Worm (Caenorhabditis elegans) whole organism, L3 larva: ENCODE measurements around the gene F59B10.6.

Experiments
- ZK546.5 ChIP-seq: sonication (generic microtip); optimal IDR thresholded peaks from 2 replicates; lab custom pipeline; 2017; ENCODE audit warnings: missing biosample characterization, missing genetic modification characterization
- aly-2 ChIP-seq: fragments of 150-350 bp; optimal IDR thresholded peaks from 2 replicates; lab custom pipeline; 2014; ENCODE audit warnings: missing biosample characterization, missing genetic modification characterization
- ama-1 ChIP-seq: fragments of 150-350 bp; optimal IDR thresholded peaks from 2 replicates; lab custom pipeline; 2018
- ceh-16 ChIP-seq: sonication (generic microtip); optimal IDR thresholded peaks from 2 replicates; lab custom pipeline; 2017; ENCODE audit warnings: missing biosample characterization, missing genetic modification characterization
- ceh-28 ChIP-seq: fragments of 150-350 bp; optimal IDR thresholded peaks from 2 replicates; lab custom pipeline; 2014; ENCODE audit warnings: missing biosample characterization, missing genetic modification reagents, missing genetic modification characterization
- ceh-82 ChIP-seq: fragments of 150-350 bp; optimal IDR thresholded peaks from 2 replicates; lab custom pipeline; 2014; ENCODE audit warnings: missing biosample characterization, missing genetic modification characterization
- ceh-9 ChIP-seq: sonication (generic microtip); optimal IDR thresholded peaks from 2 replicates; lab custom pipeline; 2018; ENCODE audit warnings: missing biosample characterization, missing genetic modification characterization
- daf-12 ChIP-seq: fragments of 150-350 bp; optimal IDR thresholded peaks from 2 replicates; lab custom pipeline; 2014; ENCODE audit warnings: missing biosample characterization, missing genetic modification reagents, missing genetic modification characterization
- egl-27 ChIP-seq: sonication (generic microtip); optimal IDR thresholded peaks from 4 replicates; lab custom pipeline; 2017; ENCODE audit warnings: missing biosample characterization, missing genetic modification reagents, missing genetic modification characterization
- egl-5 ChIP-seq: fragments of 150-350 bp; optimal IDR thresholded peaks from 2 replicates; lab custom pipeline; 2017; ENCODE audit warnings: missing biosample characterization, missing genetic modification reagents, missing genetic modification characterization, inconsistent platforms
- elt-1 ChIP-seq: fragments of 150-350 bp; optimal IDR thresholded peaks from 2 replicates; lab custom pipeline; 2014; ENCODE audit warnings: missing biosample characterization, missing genetic modification characterization
- elt-2 ChIP-seq: sonication (generic microtip); optimal IDR thresholded peaks from 2 replicates; lab custom pipeline; 2016; ENCODE audit warnings: missing genetic modification reagents, mild to moderate bottlenecking, missing genetic modification characterization, missing compliant biosample characterization
- elt-3 ChIP-seq, 3 experiments: fragments of 150-350 bp in 1 of 3; sonication (generic microtip) in 2 of 3; optimal IDR thresholded peaks; 2 replicates in 2 of 3; 4 replicates in 1 of 3; lab custom pipeline; 2014 to 2017; ENCODE audit warnings: missing biosample characterization in 3 of 3, missing genetic modification characterization in 3 of 3
- eor-1 ChIP-seq, 2 experiments: fragments of 150-350 bp; optimal IDR thresholded peaks; 2 replicates each; lab custom pipeline; 2014 to 2018; ENCODE audit warnings: missing biosample characterization in 2 of 2, missing genetic modification characterization in 2 of 2
- fos-1 ChIP-seq: fragments of 150-350 bp; optimal IDR thresholded peaks from 2 replicates; lab custom pipeline; 2014; ENCODE audit warnings: missing biosample characterization, missing genetic modification characterization
- hmg-11 ChIP-seq: sonication (generic microtip); optimal IDR thresholded peaks from 2 replicates; lab custom pipeline; 2016; ENCODE audit warnings: missing genetic modification characterization, missing compliant biosample characterization
- jun-1 ChIP-seq: fragments of 150-350 bp; optimal IDR thresholded peaks from 2 replicates; lab custom pipeline; 2014; ENCODE audit warnings: missing biosample characterization, missing genetic modification reagents, missing genetic modification characterization
- lin-15B ChIP-seq: fragments of 150-350 bp; optimal IDR thresholded peaks from 2 replicates; lab custom pipeline; 2014; ENCODE audit warnings: missing biosample characterization, missing genetic modification characterization
- nhr-12 ChIP-seq: fragments of 150-350 bp; optimal IDR thresholded peaks from 2 replicates; lab custom pipeline; 2014; ENCODE audit warnings: missing biosample characterization, missing genetic modification characterization
- nhr-23 ChIP-seq: fragments of 150-350 bp; optimal IDR thresholded peaks from 2 replicates; lab custom pipeline; 2014; ENCODE audit warnings: missing biosample characterization, missing genetic modification reagents, missing genetic modification characterization
- nhr-237 ChIP-seq: fragments of 150-350 bp; optimal IDR thresholded peaks from 2 replicates; lab custom pipeline; 2014; ENCODE audit warnings: missing biosample characterization, missing genetic modification characterization
- nhr-28 ChIP-seq: fragments of 150-350 bp; optimal IDR thresholded peaks from 2 replicates; lab custom pipeline; 2014; ENCODE audit warnings: missing biosample characterization, missing genetic modification characterization
- nhr-43 ChIP-seq: sonication (generic microtip); optimal IDR thresholded peaks from 2 replicates; lab custom pipeline; 2016; ENCODE audit warnings: mild to moderate bottlenecking, missing genetic modification characterization, missing compliant biosample characterization; ENCODE audit not compliant: poor library complexity, severe bottlenecking
- nhr-67 ChIP-seq: fragments of 150-350 bp; optimal IDR thresholded peaks from 2 replicates; lab custom pipeline; 2014; ENCODE audit warnings: missing biosample characterization, missing genetic modification characterization
- nhr-76 ChIP-seq: fragments of 150-350 bp; sonication (generic microtip); optimal IDR thresholded peaks from 5 replicates; lab custom pipeline; 2014; ENCODE audit warnings: missing biosample characterization, missing genetic modification characterization
- nhr-77 ChIP-seq: fragments of 150-350 bp; optimal IDR thresholded peaks from 2 replicates; lab custom pipeline; 2014; ENCODE audit warnings: missing biosample characterization, missing genetic modification characterization
- pha-4 ChIP-seq: fragments of 150-350 bp; optimal IDR thresholded peaks from 2 replicates; lab custom pipeline; 2014; ENCODE audit warnings: missing biosample characterization, missing genetic modification reagents, missing genetic modification characterization
- pqm-1 ChIP-seq: fragments of 150-350 bp; optimal IDR thresholded peaks from 2 replicates; lab custom pipeline; 2017; ENCODE audit warnings: missing biosample characterization, missing genetic modification characterization, inconsistent platforms
- skn-1 ChIP-seq: fragments of 150-350 bp; optimal IDR thresholded peaks from 2 replicates; lab custom pipeline; 2014; ENCODE audit warnings: missing biosample characterization, missing genetic modification characterization
- snpc-4 ChIP-seq: fragments of 150-350 bp; optimal IDR thresholded peaks from 2 replicates; lab custom pipeline; 2014; ENCODE audit warnings: missing biosample characterization, missing genetic modification characterization
- zag-1 ChIP-seq: fragments of 150-350 bp; optimal IDR thresholded peaks from 2 replicates; lab custom pipeline; 2014; ENCODE audit warnings: missing biosample characterization, missing genetic modification characterization
- ztf-11 ChIP-seq: fragments of 150-350 bp; optimal IDR thresholded peaks from 2 replicates; lab custom pipeline; 2014; ENCODE audit warnings: missing biosample characterization, missing genetic modification characterization
- ztf-4 ChIP-seq: fragments of 150-350 bp; optimal IDR thresholded peaks from 2 replicates; lab custom pipeline; 2014; ENCODE audit warnings: missing biosample characterization, missing genetic modification characterization

Gene F59B10.6

DNA sequence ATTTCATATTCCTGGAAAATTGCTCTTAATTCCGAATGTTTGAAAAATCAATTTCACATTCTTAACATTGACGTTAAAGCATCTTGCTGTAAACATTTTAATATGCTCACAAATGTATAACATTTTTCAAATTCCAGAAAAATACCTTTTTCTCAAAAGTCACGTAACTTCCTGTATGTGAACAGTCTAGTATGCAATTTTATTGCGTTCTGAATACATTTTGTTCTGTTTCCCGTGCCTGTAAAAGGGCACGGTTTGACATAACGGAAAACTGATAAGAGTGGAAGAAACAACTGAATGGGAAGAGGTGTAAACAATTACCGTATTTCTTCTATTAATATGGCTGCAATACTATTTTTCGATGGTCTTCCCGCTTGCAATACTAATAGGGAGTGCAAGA is 41.4 kb downstream of the F59B10.6 start:
- TF ChIP-seq nhr-43 (no peak), pqm-1 (tag; lab: Kevin White, UChicago) (peak; percentile 48), lin-15B (tag; lab: Kevin White, UChicago) (no peak), elt-3 (tag; optimal IDR thresholded peaks at IDR 0.05; lab: Kevin White, UChicago) (no peak), nhr-77 (tag; lab: Kevin White, UChicago) (no peak), elt-2 (tag; lab: Kevin White, UChicago) (peak; percentile 67)
- TF ChIP-seq, all 47 proteins: peak for 2

DNA sequence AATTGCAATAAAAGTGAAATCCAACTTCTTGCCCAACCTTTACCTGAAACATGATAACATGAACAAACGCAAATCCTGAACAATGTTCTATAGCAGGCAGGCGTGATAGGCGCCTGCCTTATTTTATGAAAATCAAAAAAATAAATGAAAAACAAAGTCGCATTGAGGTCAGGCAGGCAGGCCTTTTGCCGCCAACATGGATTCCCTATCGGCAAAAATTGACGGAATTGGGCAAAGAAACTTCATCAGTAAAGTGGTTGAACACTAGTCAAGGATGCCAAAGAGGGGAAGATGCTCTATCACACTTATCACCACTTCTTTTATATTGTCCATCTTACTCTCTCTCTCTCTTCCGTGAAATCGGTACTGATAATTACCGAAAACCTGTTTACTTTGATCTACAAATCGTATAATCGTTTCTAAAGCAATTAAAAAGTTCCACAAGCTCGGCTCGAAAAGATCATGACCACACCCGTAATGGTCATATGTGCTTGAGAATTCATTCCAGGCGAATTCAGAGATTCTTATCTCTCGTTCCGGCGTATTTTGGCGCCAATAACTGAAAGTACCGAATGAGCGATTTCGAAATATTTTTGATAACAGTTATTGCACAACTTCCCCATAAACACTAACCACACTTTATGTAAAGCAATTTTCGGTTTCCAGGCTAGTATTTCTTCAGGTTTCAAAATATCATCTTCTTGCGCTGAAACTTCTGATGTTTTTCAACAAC is 42.3 kb downstream of the F59B10.6 start, which contains the start of the genes clec-60 and ZK666.11:
Gene clec-60, minus strand, starts transcription at position 51 of the 733 bp plus-strand sequence.
Gene ZK666.11, plus strand, starts transcription at position 699 of the 733 bp plus-strand sequence.
- peak; percentile 57 for TF ChIP-seq elt-2 (tag; lab: Kevin White, UChicago)
- no peak for TF ChIP-seq ztf-4 (tag; lab: Kevin White, UChicago)
- TF ChIP-seq zag-1 (tag; lab: Kevin White, UChicago) = no peak
- peak; percentile 36 for TF ChIP-seq pqm-1 (tag; lab: Kevin White, UChicago)
- no peak for TF ChIP-seq nhr-12 (tag; lab: Kevin White, UChicago)
- no peak for TF ChIP-seq nhr-43
- TF ChIP-seq jun-1 = peak; percentile 7
- TF ChIP-seq snpc-4 (tag; lab: Kevin White, UChicago) = no peak
- TF ChIP-seq, all 47 proteins: peak for 3

DNA sequence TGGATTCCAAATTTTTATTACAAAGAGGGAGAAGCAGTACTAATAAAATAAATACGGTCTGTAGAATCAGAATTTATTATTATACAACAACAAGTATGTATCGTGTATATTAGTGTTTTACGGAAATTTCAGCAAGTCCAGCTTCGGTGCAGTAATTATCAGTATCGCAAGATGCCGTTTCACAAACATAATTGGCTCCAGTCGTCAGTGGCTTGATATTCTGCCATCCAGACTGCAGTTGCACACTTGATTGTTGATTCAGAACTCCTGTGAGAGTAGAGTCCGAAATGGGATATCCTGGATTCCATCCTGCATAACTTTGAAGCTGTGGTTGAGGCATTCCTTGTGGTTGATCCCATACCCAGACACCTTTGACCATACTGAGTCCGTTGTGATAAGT is 44.2 kb downstream of the F59B10.6 start:
- TF ChIP-seq aly-2 (tag; lab: Kevin White, UChicago) (no peak), ceh-28 (tag; lab: Kevin White, UChicago) (no peak), ama-1 (lab: Kevin White, UChicago) (no peak), ceh-9 (tag; lab: Kevin White, UChicago) (no peak), nhr-237 (no peak), ztf-11 (tag; lab: Kevin White, UChicago) (no peak), fos-1 (tag; lab: Kevin White, UChicago) (no peak), ztf-4 (tag; lab: Kevin White, UChicago) (no peak), ceh-16 (tag; lab: Kevin White, UChicago) (no peak), pqm-1 (tag; lab: Kevin White, UChicago) (no peak), elt-1 (tag; lab: Kevin White, UChicago) (no peak)

DNA sequence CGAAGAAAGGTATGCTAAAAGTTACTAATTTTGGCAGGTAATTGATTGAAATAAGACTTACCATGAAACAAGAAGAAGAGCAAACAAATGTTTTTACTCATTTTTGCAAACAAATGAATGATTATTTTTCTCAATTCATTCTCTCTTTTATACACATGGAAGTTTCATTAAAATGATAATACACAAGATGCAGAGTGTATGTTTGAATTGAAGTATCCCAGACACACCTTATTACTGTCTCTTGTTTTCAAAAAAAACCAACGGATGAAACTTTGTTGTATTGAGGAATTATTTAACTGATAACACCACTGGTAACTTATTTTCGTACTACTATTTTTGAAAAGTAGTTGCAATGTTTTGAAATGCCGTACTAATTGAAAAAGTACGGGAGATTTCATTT is 44.9 kb downstream of the F59B10.6 start, which contains the start of gene clec-59:
Gene clec-59, minus strand, starts transcription at position 101 of the 400 bp plus-strand sequence.
- TF ChIP-seq daf-12 (no peak), elt-1 (tag; lab: Kevin White, UChicago) (no peak), ceh-28 (tag; lab: Kevin White, UChicago) (no peak), nhr-23 (tag; lab: Kevin White, UChicago) (no peak), nhr-76 (no peak), nhr-28 (no peak), ZK546.5 (tag; lab: Kevin White, UChicago) (no peak), ceh-82 (tag; lab: Kevin White, UChicago) (no peak), skn-1 (tag; lab: Kevin White, UChicago) (no peak), egl-27 (tag; lab: Kevin White, UChicago) (no peak), pha-4 (tag; lab: Kevin White, UChicago) (no peak), ceh-9 (tag; lab: Kevin White, UChicago) (no peak)

DNA sequence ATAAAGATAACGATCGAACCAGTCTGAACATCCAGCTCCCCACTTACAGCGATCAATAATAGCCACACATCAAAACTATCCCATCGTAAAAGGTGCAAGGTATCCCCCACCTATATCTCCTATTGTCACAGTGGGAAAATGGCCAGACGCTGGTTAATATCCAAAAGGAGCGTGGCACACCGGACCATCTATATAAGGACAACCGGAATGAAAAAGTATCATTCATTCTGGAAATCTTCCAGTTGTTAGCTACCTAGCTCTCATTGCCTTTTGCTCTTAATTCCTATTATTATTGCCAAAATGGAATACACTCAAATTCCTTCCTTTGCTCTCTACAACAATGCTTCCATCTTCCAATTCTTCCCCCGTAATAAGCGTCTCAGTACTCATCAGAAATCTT is 47.3 kb downstream of the F59B10.6 start, which contains the start of gene ZK666.4:
Gene ZK666.4, plus strand, starts transcription at position 301 of the 400 bp plus-strand sequence.
- TF ChIP-seq daf-12 (no peak), nhr-67 (no peak), jun-1 (no peak), hmg-11 (tag; lab: Kevin White, UChicago) (no peak), nhr-28 (no peak), egl-5 (tag; lab: Kevin White, UChicago) (no peak), ztf-4 (tag; lab: Kevin White, UChicago) (no peak), eor-1 (tag; optimal IDR thresholded peaks at IDR 0.05; lab: Kevin White, UChicago) (no peak), nhr-43 (no peak)
